Fruit fly (Drosophila melanogaster): ENCODE data around the gene CG32161.

CG32161 gene

dm6 chr3L:16803273-16803672, 42.8 kb upstream of the CG32161 start:
- TF ChIP-seq CG9948 (tag; optimal IDR thresholded peaks at IDR 0.05): no peak
- peak; percentile 67 for TF ChIP-seq EcR (GFP tag; optimal IDR thresholded peaks at IDR 0.05)
- no peak for TF ChIP-seq CG4496 (GFP tag; IDR thresholded peaks at IDR 0.05)
- no peak for TF ChIP-seq Ets98B (GFP tag; IDR thresholded peaks at IDR 0.05)
- TF ChIP-seq CG17806 (tag; optimal IDR thresholded peaks at IDR 0.05): peak; percentile 0
- no peak for TF ChIP-seq Pif1A (GFP tag; optimal IDR thresholded peaks at IDR 0.05)
- no peak for TF ChIP-seq CG8301 (tag; optimal IDR thresholded peaks at IDR 0.05)
- TF ChIP-seq fd96Ca (GFP tag; IDR thresholded peaks at IDR 0.05): no peak
- TF ChIP-seq CG34367 (tag; optimal IDR thresholded peaks at IDR 0.05): no peak
- TF ChIP-seq gl (tag; optimal IDR thresholded peaks at IDR 0.05): peak; percentile 38
- TF ChIP-seq Snoo (tag; optimal IDR thresholded peaks at IDR 0.05): no peak
- TF ChIP-seq CG14655 (GFP tag; optimal IDR thresholded peaks at IDR 0.05): peak; percentile 22

- TF ChIP-seq EcR (GFP tag; optimal IDR thresholded peaks at IDR 0.05): peak; percentile 29
- no peak for TF ChIP-seq CG9948 (tag; optimal IDR thresholded peaks at IDR 0.05)
- no peak for TF ChIP-seq CG34367 (tag; optimal IDR thresholded peaks at IDR 0.05)
- TF ChIP-seq CG4496 (GFP tag; IDR thresholded peaks at IDR 0.05): peak; percentile 59; the same call in 2 of the 3 replicates
- TF ChIP-seq fd96Ca (GFP tag; IDR thresholded peaks at IDR 0.05): peak; percentile 57; the same call in 1 of the 3 replicates
- TF ChIP-seq Pif1B (GFP tag; optimal IDR thresholded peaks at IDR 0.05): no peak
Observed at dm6 chr3L:16803708-16804350, 42.2 kb upstream of the CG32161 start.

- TF ChIP-seq CG14655 (GFP tag; optimal IDR thresholded peaks at IDR 0.05) (no peak), CG34367 (tag; optimal IDR thresholded peaks at IDR 0.05) (no peak), gl (tag; optimal IDR thresholded peaks at IDR 0.05) (no peak), CG8301 (tag; optimal IDR thresholded peaks at IDR 0.05) (no peak), CG13204 (GFP tag; optimal IDR thresholded peaks at IDR 0.05) (no peak)
Observed at dm6 chr3L:16804627-16805026, 41.4 kb upstream of the CG32161 start, which contains the start of gene nudC. TSS of gene nudC (plus strand) at chr3L:16804994.

dm6 chr3L:16805806-16806719, 40.0 kb upstream of the CG32161 start:
- TF ChIP-seq Pif1A (GFP tag; optimal IDR thresholded peaks at IDR 0.05): peak; percentile 64
- no peak for TF ChIP-seq Ets98B (GFP tag; IDR thresholded peaks at IDR 0.05)
- no peak for TF ChIP-seq Snoo (tag; optimal IDR thresholded peaks at IDR 0.05)
- no peak for TF ChIP-seq CG10348 (GFP tag; IDR thresholded peaks at IDR 0.05)
- TF ChIP-seq CG17806 (tag; optimal IDR thresholded peaks at IDR 0.05): peak; percentile 73
- TF ChIP-seq EcR (GFP tag; optimal IDR thresholded peaks at IDR 0.05): peak; percentile 96
- peak; percentile 18 for TF ChIP-seq gl (tag; optimal IDR thresholded peaks at IDR 0.05)
- TF ChIP-seq Pif1B (GFP tag; optimal IDR thresholded peaks at IDR 0.05): peak; percentile 21
- no peak for TF ChIP-seq rn (GFP tag; IDR thresholded peaks at IDR 0.05)
- TF ChIP-seq CG32121 (GFP tag; IDR thresholded peaks at IDR 0.05): no peak
- TF ChIP-seq CG9948 (tag; optimal IDR thresholded peaks at IDR 0.05): peak; percentile 76
- TF ChIP-seq CG15710 (tag; optimal IDR thresholded peaks at IDR 0.05): peak; percentile 59
- TF ChIP-seq fd96Ca (GFP tag; IDR thresholded peaks at IDR 0.05): peak; percentile 42; the same call in 1 of the 3 replicates
- no peak for TF ChIP-seq D1 (tag; optimal IDR thresholded peaks at IDR 0.05)
- peak; percentile 88 for TF ChIP-seq CG13204 (GFP tag; optimal IDR thresholded peaks at IDR 0.05)
- TF ChIP-seq CG14655 (GFP tag; optimal IDR thresholded peaks at IDR 0.05): peak; percentile 37
- TF ChIP-seq CG8159 (tag; optimal IDR thresholded peaks at IDR 0.05): peak; percentile 31
- 0 out of 3 replicates have a peak, but pooled peaks have one; percentile 14 for TF ChIP-seq CG4496 (GFP tag; IDR thresholded peaks at IDR 0.05)
- peak; percentile 39; the same call in 1 of the 2 replicates for TF ChIP-seq CG12605 (GFP tag; IDR thresholded peaks at IDR 0.05)
- peak; percentile 66 for TF ChIP-seq CG34367 (tag; optimal IDR thresholded peaks at IDR 0.05)
- TF ChIP-seq CG8301 (tag; optimal IDR thresholded peaks at IDR 0.05): peak; percentile 42

- no peak; the same call in 1 of the 2 replicates for TF ChIP-seq rn (GFP tag; IDR thresholded peaks at IDR 0.05)
- no peak for TF ChIP-seq gl (tag; optimal IDR thresholded peaks at IDR 0.05)
- TF ChIP-seq CG32121 (GFP tag; IDR thresholded peaks at IDR 0.05): 0 out of 2 replicates have a peak, but pooled peaks have one; percentile 12
- peak; percentile 95 for TF ChIP-seq CG14655 (GFP tag; optimal IDR thresholded peaks at IDR 0.05)
- TF ChIP-seq CG8159 (tag; optimal IDR thresholded peaks at IDR 0.05): peak; percentile 77
- TF ChIP-seq CG10348 (GFP tag; IDR thresholded peaks at IDR 0.05): no peak
- TF ChIP-seq D1 (tag; optimal IDR thresholded peaks at IDR 0.05): peak; percentile 91
- TF ChIP-seq CG9948 (tag; optimal IDR thresholded peaks at IDR 0.05): peak; percentile 94
- TF ChIP-seq Snoo (tag; optimal IDR thresholded peaks at IDR 0.05): peak; percentile 77
- TF ChIP-seq fd96Ca (GFP tag; IDR thresholded peaks at IDR 0.05): no peak
- TF ChIP-seq CG17806 (tag; optimal IDR thresholded peaks at IDR 0.05): peak; percentile 83
- TF ChIP-seq CG8301 (tag; optimal IDR thresholded peaks at IDR 0.05): peak; percentile 92
- TF ChIP-seq Ets98B (GFP tag; IDR thresholded peaks at IDR 0.05): peak; percentile 34; the same call in 1 of the 2 replicates
- peak; percentile 74; the same call in 2 of the 3 replicates for TF ChIP-seq CG4496 (GFP tag; IDR thresholded peaks at IDR 0.05)
- no peak for TF ChIP-seq EcR (GFP tag; optimal IDR thresholded peaks at IDR 0.05)
- TF ChIP-seq CG12605 (GFP tag; IDR thresholded peaks at IDR 0.05): peak; percentile 43; the same call in 1 of the 2 replicates
- peak; percentile 93 for TF ChIP-seq CG15710 (tag; optimal IDR thresholded peaks at IDR 0.05)
- TF ChIP-seq CG34367 (tag; optimal IDR thresholded peaks at IDR 0.05): peak; percentile 84
- no peak for TF ChIP-seq Pif1B (GFP tag; optimal IDR thresholded peaks at IDR 0.05)
- TF ChIP-seq Pif1A (GFP tag; optimal IDR thresholded peaks at IDR 0.05): peak; percentile 56
- peak; percentile 37 for TF ChIP-seq CG13204 (GFP tag; optimal IDR thresholded peaks at IDR 0.05)
Observed at dm6 chr3L:16806823-16807325, 39.2 kb upstream of the CG32161 start.

Measured in whole organism, pupa.